Worm (Caenorhabditis elegans) whole organism, L4/young adult: ENCODE measurements around the gene arl-1.

Source experiments
- W03F9.2 ChIP-seq: fragments of 150-350 bp; optimal IDR thresholded peaks from 2 replicates; lab custom pipeline; 2014; ENCODE audit warnings: missing biosample characterization, missing genetic modification characterization
- dao-5 ChIP-seq: sonication (generic microtip); optimal IDR thresholded peaks from 2 replicates; lab custom pipeline; 2016; ENCODE audit warnings: missing genotype, missing genetic modification characterization, moderate library complexity, missing compliant biosample characterization
- him-1 ChIP-seq: sonication (generic microtip); optimal IDR thresholded peaks from 2 replicates; lab custom pipeline; 2016; ENCODE audit warnings: missing genotype, missing genetic modification reagents, missing genetic modification characterization, missing compliant biosample characterization

Gene arl-1

DNA sequence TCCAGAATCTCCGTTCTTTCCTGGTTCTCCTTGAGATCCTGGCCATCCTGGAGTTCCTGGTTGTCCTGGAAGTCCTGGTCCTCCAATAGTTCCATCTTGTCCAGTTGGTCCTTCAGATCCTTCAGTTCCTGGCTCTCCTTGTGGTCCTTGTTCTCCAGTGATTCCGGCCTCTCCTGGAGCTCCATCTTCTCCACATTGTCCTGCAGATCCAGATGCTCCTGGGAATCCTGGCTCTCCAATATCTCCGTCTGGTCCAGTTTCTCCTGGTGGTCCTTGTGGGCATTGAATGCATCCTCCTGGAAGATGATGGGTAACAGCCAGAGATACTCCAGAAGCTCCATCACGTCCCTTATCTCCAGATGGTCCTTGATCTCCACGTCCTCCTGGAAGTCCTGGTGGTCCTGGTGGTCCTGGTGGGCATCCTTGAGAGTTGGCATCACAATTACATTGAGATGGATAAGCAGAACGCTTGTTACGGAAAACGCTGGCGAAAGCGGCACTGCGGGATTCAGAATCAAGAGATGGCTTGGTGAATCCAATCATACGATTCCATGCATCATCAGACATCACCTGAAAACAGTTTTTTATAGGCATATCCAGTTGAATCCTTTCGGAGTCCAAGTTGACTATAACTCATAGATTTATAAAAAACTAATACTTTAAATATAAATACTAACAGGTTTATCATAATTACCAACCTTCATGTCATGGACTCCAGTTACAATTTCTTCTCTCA lies 13.4 kb upstream of the arl-1 start:
- no peak for TF ChIP-seq dao-5 (tag; lab: Kevin White, UChicago)
- no peak for TF ChIP-seq him-1 (tag; lab: Kevin White, UChicago)
- no peak for TF ChIP-seq W03F9.2 (tag; lab: Kevin White, UChicago)

DNA sequence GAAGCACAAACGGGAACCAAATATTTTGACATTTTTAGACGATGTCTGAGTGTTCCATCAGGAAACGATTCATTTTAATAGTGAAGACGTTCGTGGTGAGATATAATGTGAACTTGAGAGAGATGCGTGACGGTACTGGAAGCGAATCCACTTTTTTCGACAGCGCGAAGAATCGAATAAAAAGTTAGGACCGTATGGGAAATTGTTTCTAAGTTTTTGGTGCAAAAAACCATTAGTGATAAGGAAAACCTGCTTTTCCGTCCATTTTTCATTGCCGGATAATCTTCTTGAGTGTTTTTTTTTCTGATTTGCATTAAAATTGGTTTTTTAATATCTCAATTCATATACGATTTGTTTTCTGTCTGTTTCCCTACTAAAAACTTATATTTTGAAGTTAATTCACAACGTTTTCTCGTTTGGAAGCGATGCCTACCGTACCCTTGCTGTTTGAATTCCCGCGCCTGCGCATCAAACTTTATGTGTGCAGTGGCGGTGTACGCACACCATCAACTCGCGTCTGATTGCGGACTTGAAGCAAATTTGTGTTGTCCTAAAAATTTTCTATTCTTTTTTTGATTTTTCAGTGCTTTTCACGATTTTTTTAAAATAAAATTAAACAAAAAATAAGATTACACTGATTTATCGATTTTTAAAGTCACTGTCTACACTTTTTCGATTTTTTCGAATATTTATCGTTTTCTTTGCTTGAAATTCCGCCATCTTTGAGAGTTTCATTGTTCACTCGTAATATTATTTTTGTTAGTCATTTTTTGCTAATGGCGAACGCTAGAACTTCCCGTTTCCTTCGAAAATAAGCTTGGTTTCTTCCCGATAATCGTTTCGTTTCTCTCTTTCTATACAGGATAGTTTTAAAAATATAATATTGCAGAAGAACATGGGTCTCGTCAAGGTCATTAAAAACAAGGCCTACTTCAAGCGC lies 12.5 kb upstream of the arl-1 start, which contains the start of the genes col-38 and rpl-5:
Gene col-38, minus strand, starts transcription at position 51 of the 940 bp plus-strand sequence.
Gene rpl-5, plus strand, starts transcription at position 890 of the 940 bp plus-strand sequence.
- TF ChIP-seq him-1 (tag; lab: Kevin White, UChicago): peak; percentile 1
- TF ChIP-seq W03F9.2 (tag; lab: Kevin White, UChicago): peak; percentile 97
- TF ChIP-seq dao-5 (tag; lab: Kevin White, UChicago): no peak

DNA sequence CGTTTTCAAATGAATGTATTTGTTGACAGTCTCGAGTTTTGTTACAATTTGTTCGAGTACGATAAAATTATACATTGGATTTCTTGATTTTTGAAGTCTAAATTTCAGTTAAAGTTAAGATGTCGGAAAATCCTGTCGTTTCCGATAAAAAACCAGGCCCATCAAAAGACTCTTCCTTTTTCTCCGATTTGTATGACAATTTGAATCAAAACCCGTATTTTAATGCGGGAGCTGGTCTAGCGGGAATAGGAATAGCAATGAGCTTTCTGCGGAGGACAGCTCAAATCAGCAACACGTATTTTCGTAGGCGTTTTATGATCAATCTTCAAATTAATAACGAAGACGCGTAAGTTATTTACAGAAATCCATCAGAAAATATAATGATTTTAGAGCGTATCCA lies 10.8 kb upstream of the arl-1 start, which contains the start of gene bcs-1:
Gene bcs-1, plus strand, starts transcription at position 109 of the 400 bp plus-strand sequence.
- TF ChIP-seq dao-5 (tag; lab: Kevin White, UChicago) (no peak), him-1 (tag; lab: Kevin White, UChicago) (no peak), W03F9.2 (tag; lab: Kevin White, UChicago) (no peak)

DNA sequence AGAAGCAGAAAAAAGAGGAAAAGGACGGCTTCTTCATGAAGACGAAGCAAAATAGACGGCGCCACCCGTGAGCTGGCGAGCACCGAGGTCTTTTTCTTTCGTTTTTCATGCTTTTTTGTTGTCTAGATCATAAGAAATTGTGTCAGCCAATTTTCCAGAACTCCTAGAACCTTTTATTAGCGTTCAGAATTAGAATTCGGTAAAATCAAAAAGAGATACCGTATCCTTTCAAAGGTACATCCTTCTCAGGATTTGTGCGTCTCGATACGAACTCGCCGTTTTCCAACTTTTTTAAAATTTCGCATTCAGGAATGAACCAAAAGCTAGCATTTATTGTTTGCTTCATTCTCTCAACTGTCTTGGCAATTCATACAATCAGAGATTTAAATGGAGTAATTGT lies 8.8 kb upstream of the arl-1 start, which contains the start of gene F54C9.7:
Gene F54C9.7, plus strand, starts transcription at position 301 of the 400 bp plus-strand sequence.
- no peak for TF ChIP-seq him-1 (tag; lab: Kevin White, UChicago)
- TF ChIP-seq dao-5 (tag; lab: Kevin White, UChicago): no peak
- TF ChIP-seq W03F9.2 (tag; lab: Kevin White, UChicago): no peak

DNA sequence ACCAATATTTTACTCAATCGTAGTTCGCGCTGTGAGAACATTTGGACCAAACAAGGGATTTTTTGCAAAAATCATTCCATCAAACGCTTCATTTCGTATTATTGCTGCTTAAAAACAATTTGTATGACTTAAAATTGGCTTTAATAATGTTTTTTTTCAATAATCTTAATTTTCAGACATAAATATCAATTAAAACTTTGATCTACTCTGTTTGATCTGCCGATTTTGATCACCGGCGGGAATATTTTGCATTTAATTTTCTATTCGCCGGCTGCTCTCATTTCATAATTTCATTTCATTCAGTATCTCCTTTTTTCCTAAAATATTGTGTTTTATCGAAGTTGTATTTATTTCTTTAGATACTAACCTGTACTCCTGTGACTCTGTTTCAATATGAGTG lies 6.6 kb upstream of the arl-1 start, which contains the start of gene puf-5:
Gene puf-5, plus strand, starts transcription at position 358 of the 400 bp plus-strand sequence.
- no peak for TF ChIP-seq him-1 (tag; lab: Kevin White, UChicago)

DNA sequence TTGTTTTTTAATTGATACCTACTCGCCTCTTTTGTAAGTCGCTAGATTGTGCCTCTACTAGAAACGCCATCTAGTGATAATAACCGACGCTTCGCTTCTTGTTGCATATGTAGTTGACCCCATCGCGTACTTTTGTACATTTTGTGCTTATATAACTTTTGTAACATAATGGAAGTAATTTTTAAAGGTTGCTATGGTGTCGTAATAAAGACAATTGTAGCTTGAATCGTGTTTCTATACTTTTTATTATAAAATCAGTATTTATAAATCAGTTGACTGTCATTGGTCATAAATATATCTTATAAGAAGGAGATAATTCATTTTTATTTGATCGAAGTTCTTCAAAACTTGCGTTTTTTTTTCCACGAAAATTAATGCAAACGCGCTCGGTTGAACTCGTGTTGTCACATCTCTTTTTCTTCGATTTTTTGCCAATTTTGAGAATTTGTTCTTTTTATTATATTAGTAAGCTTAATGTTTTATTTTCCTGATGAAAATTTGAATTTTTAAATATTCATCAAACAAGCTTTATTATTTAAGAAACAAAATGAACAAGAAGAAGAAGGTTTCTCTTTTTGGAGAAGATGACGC lies 4.2 kb upstream of the arl-1 start, which contains the start of gene F54C9.9:
Gene F54C9.9, plus strand, starts transcription at position 541 of the 591 bp plus-strand sequence.
- TF ChIP-seq dao-5 (tag; lab: Kevin White, UChicago) (no peak), W03F9.2 (tag; lab: Kevin White, UChicago) (no peak), him-1 (tag; lab: Kevin White, UChicago) (no peak)

DNA sequence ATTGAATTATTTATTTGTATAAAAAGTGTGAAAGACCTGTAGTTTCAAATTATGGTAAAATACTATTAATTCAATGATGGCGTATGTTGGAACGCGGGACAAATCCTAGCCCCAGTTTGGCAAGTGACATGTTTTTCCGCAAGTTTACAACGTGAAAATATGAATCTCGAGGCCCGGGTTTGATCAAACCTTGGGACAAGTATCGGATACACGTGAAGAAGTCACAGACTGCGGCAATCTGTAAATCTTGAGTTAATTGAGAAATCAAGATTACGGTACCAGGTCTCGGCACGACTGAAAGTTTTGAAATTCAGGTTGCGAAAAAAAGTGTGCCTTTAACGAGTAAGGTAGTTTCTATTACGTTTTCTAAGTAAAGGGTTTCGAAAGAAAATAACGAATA lies 1.2 kb downstream of the arl-1 start:
- no peak for TF ChIP-seq W03F9.2 (tag; lab: Kevin White, UChicago)
- TF ChIP-seq him-1 (tag; lab: Kevin White, UChicago): no peak
- TF ChIP-seq dao-5 (tag; lab: Kevin White, UChicago): no peak

DNA sequence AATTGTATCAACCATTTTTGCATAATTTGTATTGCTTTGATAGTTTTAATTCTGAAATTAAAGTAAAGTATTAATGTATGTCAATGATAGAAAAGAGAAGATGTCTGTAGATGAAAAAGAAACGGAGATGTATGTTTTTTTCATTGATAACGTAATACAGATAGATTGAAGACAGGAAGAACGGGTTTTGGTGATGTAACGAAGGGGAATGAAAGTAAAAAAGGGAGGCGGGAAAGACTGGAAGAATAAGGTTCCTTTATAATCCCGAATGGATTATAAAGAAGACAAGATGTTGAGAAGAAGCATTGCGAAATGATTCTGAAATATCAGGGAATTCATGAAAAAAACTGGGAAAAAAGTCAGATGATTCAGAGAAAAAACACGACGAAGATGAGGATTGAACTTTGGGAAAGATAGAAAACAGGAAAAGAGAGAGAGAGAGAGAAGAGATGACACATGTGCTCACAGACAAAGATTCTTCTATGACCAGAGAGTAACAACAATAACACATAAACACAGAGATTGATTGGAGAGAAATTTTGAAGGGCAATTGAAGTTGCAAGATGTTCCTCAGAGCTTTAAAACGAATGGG lies 3.3 kb downstream of the arl-1 start, which contains the start of gene F54C9.11:
Gene F54C9.11, minus strand, starts transcription at position 51 of the 592 bp plus-strand sequence.
- TF ChIP-seq him-1 (tag; lab: Kevin White, UChicago) (no peak), W03F9.2 (tag; lab: Kevin White, UChicago) (no peak), dao-5 (tag; lab: Kevin White, UChicago) (no peak)

DNA sequence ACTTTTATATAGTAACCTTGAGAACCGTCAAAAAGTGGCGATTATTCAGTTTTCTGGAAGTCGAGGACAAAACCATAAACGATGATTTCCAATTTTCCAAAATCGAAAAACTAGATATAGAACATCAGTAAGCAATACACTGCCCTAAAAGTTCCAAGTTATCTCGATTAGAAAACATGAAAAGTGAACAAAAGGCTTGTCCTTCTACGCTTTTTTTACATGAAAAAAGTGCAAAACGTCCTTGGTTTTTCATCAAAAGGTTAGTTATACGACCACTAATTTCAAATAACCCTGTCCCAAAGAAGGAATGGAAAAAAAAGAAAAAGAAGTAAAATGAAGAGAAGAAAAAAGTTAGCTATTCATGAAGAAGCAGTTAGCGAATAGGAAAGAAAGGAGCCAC lies 4.1 kb downstream of the arl-1 start:
- TF ChIP-seq him-1 (tag; lab: Kevin White, UChicago) (no peak), dao-5 (tag; lab: Kevin White, UChicago) (no peak), W03F9.2 (tag; lab: Kevin White, UChicago) (no peak)

DNA sequence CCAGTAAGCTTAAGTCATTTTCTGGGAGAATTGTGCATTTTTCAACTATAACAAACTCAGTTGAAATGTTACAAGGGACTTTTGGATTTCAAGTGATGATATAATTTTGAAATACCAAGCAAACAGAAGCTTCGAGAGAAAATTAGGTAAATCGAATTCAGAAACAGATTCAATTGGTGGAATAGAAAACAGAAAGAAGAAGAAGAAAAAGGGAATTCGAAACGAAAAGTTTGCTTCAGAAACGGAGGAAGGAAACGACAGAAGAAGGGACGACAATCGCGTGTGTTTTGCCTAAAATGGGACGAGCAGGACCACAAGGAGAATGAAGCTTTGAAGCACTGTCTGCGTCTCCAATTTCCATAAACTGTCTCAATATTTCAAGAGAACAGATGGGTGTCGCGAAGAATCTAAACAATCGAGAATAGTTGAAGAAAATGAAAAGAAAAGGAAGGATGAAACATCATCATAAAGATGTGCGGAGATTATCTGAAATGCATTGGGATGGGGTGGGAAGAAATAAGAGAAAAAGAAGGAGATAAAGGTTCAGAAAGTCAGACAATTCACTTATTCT lies 5.9 kb downstream of the arl-1 start:
- no peak for TF ChIP-seq W03F9.2 (tag; lab: Kevin White, UChicago)
- TF ChIP-seq dao-5 (tag; lab: Kevin White, UChicago): no peak

DNA sequence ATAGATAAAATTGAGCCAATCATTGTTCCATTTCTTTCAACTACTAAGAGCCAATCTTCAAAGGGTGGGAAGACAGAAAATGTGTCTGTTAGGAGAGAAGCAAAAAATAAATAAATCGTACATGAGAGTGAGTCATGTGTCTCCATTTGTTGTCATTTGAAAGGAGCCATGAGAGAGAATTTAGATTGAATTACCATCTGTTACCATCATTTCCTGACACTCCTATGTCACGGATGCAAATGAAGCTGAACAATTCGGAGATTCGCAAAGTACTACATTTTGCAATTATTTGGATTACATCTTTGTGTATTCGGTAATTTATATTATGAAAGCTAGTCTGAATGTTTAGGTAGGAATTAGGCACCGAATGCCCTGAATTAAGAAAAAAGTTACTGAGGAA lies 6.6 kb downstream of the arl-1 start:
- TF ChIP-seq W03F9.2 (tag; lab: Kevin White, UChicago): no peak
- no peak for TF ChIP-seq dao-5 (tag; lab: Kevin White, UChicago)
- TF ChIP-seq him-1 (tag; lab: Kevin White, UChicago): no peak

DNA sequence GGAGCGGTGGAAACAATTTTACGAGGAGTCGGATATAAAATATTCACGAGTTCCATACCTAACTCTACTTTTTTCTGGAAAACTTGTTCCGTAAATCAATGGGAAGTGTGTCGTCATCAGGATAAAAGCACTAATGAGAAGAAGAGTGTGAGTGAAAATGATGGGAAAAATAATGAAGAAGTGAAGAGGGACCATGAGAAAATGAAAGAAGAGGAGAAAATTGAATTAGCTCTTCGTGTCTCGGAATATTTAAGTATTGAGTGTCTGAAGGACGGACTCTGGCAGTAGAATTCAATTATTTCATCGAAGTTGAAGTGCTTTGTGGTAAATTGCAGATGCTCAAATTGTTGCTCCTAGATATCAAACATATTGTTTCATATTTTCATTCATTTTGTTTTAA lies 7.4 kb downstream of the arl-1 start:
- TF ChIP-seq dao-5 (tag; lab: Kevin White, UChicago) (no peak), W03F9.2 (tag; lab: Kevin White, UChicago) (no peak), him-1 (tag; lab: Kevin White, UChicago) (no peak)
